Worm (Caenorhabditis elegans): ENCODE measurements around the gene pro-1.

The pro-1 gene

DNA sequence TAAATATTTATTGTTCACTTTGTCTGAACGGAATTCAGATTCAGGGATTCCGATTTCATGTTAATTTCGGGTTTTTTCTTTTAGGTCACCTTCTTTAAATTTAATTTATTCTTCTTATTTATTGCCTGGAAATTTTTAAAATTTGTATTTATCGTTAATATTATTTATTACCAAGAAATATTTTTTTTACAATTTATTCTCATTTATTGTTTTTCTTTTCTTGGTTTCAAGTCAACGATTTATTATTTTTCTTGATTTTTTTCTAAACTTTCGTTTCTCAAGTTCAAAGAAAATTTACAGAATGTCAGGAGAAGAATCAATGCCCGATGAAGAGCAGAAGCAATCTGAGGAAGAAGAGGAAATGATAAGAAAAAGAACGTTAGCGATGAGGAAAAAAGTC lies 45.9 kb upstream of the pro-1 start, which contains the start of gene crn-3:
Gene crn-3 (plus strand): TSS at position 301 of the 400 bp plus-strand sequence.
- TF ChIP-seq pag-3 (tag; optimal IDR thresholded peaks at IDR 0.05; ENCODE audit: borderline replicate concordance) (no peak), zip-5 (tag; optimal IDR thresholded peaks at IDR 0.05) (no peak), tbx-2 (tag; optimal IDR thresholded peaks at IDR 0.05) (no peak), odd-2 (tag; optimal IDR thresholded peaks at IDR 0.05) (no peak), unc-55 (GFP tag; optimal IDR thresholded peaks at IDR 0.05) (no peak), npax-4 (tag; optimal IDR thresholded peaks at IDR 0.05) (no peak), ceh-14 (tag; optimal IDR thresholded peaks at IDR 0.05) (no peak), pat-9 (tag; optimal IDR thresholded peaks at IDR 0.05) (no peak), che-1 (tag; optimal IDR thresholded peaks at IDR 0.05) (no peak), hlh-30 (tag; optimal IDR thresholded peaks at IDR 0.05; ENCODE audit: insufficient read depth) (no peak), unc-3 (GFP tag; conservative IDR thresholded peaks at IDR 0.05) (no peak), unc-3 (tag; optimal IDR thresholded peaks at IDR 0.05) (no peak), ttx-3 (tag; optimal IDR thresholded peaks at IDR 0.05) (no peak), pax-1 (tag; optimal IDR thresholded peaks at IDR 0.05) (no peak), F13H6.1 (tag; optimal IDR thresholded peaks at IDR 0.05) (no peak), eyg-1 (tag; optimal IDR thresholded peaks at IDR 0.05) (no peak), syd-9 (tag; optimal IDR thresholded peaks at IDR 0.05) (no peak), unc-86 (tag; optimal IDR thresholded peaks at IDR 0.05) (no peak), ceh-48 (tag; optimal IDR thresholded peaks at IDR 0.05) (no peak)

DNA sequence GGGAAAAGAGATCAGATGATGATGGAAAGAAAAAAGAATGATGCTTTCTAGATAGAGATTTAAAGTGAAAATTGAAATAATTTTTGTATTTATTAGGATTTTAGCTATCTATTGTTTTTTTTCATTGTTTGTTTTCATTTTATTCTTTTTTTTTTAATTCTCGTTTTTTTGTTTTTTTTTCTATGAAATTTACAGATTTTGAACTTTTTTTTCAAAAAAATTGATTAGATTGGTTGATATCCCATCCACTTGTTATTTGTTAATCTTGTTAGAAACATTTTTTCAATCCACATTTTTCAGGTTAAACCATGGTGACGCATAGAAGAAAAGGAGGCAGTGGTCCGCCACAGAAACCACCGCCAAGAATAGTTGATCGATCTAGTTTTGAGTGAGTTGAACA lies 42.2 kb upstream of the pro-1 start, which contains the start of gene algn-9:
Gene algn-9 (plus strand): TSS at position 301 of the 400 bp plus-strand sequence.
- TF ChIP-seq hlh-15 (tag; optimal IDR thresholded peaks at IDR 0.05) (no peak), ceh-6 (GFP tag; optimal IDR thresholded peaks at IDR 0.05) (no peak), K09A11.1 (tag; optimal IDR thresholded peaks at IDR 0.05; ENCODE audit: insufficient read depth) (no peak), ref-2 (tag; optimal IDR thresholded peaks at IDR 0.05) (no peak), tbx-2 (tag; optimal IDR thresholded peaks at IDR 0.05) (no peak), nfya-1 (tag; optimal IDR thresholded peaks at IDR 0.05) (no peak), ceh-19 (GFP tag; optimal IDR thresholded peaks at IDR 0.05) (no peak), hlh-13 (GFP tag; optimal IDR thresholded peaks at IDR 0.05) (no peak), nhr-232 (tag; optimal IDR thresholded peaks at IDR 0.05) (no peak), hlh-8 (tag; optimal IDR thresholded peaks at IDR 0.05) (no peak), rnt-1 (tag; optimal IDR thresholded peaks at IDR 0.05) (no peak), che-1 (tag; optimal IDR thresholded peaks at IDR 0.05) (no peak), Y22D7AL.16 (tag; optimal IDR thresholded peaks at IDR 0.05) (no peak), C38D4.7 (GFP tag; optimal IDR thresholded peaks at IDR 0.05) (no peak), dve-1 (tag; optimal IDR thresholded peaks at IDR 0.05) (no peak), F13H6.1 (tag; optimal IDR thresholded peaks at IDR 0.05) (no peak), npax-4 (tag; optimal IDR thresholded peaks at IDR 0.05) (no peak)

DNA sequence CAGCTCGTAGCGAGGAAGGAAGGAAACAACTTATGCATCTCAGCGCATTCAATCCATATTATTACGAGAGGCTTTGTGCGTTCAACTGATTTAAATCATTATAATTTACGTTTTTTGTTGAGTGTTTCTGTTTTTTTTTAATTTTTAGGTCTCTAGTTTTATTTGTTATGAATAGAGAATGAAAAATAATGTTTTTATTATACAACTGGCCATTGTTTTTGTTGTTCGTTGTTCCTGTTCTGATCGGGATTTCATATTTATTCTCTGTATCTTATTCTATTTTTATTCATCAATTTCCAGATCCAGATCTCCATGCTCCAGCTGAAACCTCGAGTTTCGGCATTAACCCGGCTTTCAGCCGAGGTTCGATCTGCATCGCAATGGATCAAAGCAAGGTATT lies 40.5 kb upstream of the pro-1 start, which contains the start of gene mrps-22:
Gene mrps-22 (plus strand): TSS at position 301 of the 400 bp plus-strand sequence.
- no peak for TF ChIP-seq ceh-31 (tag; optimal IDR thresholded peaks at IDR 0.05)
- TF ChIP-seq ref-2 (tag; optimal IDR thresholded peaks at IDR 0.05), result no peak
- TF ChIP-seq ceh-2 (tag; optimal IDR thresholded peaks at IDR 0.05), result no peak
- TF ChIP-seq unc-42 (tag; optimal IDR thresholded peaks at IDR 0.05), result no peak
- no peak for TF ChIP-seq pqm-1 (tag; optimal IDR thresholded peaks at IDR 0.05)
- TF ChIP-seq hlh-15 (tag; optimal IDR thresholded peaks at IDR 0.05), result no peak
- no peak for TF ChIP-seq ceh-48 (tag; optimal IDR thresholded peaks at IDR 0.05)

DNA sequence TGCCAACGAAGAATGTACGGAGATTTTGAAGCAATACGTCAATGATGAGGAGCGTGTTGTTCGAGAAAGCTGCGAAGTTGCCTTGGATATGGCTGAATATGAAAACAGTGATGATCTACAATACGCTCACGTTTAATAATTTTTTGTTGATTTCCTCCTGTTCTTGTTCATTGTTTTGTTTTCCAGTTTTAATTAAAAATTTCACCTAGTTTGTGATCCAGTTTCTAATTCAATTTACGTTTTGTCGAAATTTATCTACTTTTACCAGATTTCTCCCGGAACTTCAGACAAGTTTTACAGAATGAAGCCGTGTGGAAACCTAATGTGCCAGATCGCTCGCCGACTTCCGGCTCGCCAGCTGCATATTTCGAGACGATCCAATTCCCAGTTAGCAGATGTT lies 39.0 kb upstream of the pro-1 start, which contains the start of gene dap-3:
Gene dap-3 (plus strand): TSS at position 301 of the 400 bp plus-strand sequence.
- TF ChIP-seq C38D4.7 (GFP tag; optimal IDR thresholded peaks at IDR 0.05), result no peak
- TF ChIP-seq ceh-6 (GFP tag; optimal IDR thresholded peaks at IDR 0.05), result no peak
- no peak for TF ChIP-seq mec-3 (tag; optimal IDR thresholded peaks at IDR 0.05; ENCODE audit: borderline replicate concordance)
- TF ChIP-seq ceh-31 (tag; optimal IDR thresholded peaks at IDR 0.05), result no peak
- no peak for TF ChIP-seq unc-55 (GFP tag; optimal IDR thresholded peaks at IDR 0.05)
- no peak for TF ChIP-seq lin-11 (tag; optimal IDR thresholded peaks at IDR 0.05)
- no peak for TF ChIP-seq ceh-2 (tag; optimal IDR thresholded peaks at IDR 0.05)
- no peak for TF ChIP-seq ceh-9 (tag; optimal IDR thresholded peaks at IDR 0.05)
- TF ChIP-seq hlh-6 (tag; optimal IDR thresholded peaks at IDR 0.05), result no peak
- no peak for TF ChIP-seq elt-4 (tag; optimal IDR thresholded peaks at IDR 0.05)
- TF ChIP-seq dmd-4 (tag; optimal IDR thresholded peaks at IDR 0.05; ENCODE audit: borderline replicate concordance), result no peak
